Worm (Caenorhabditis elegans) whole organism, young adult: Measurements from ENCODE around the gene Y39B6A.43.

Experiments used
- D2030.7 ChIP-seq: fragments of 200-800 bp; sonication (Bioruptor generic); IDR thresholded peaks from 2 replicates; pipeline ENCODE4 v1.3.6; 2022; ENCODE audit warnings: missing genetic modification reagents, missing genetic modification characterization, missing compliant biosample characterization
- F10E7.11 ChIP-seq: sonication (generic microtip); optimal IDR thresholded peaks from 2 replicates; lab custom pipeline; 2017; ENCODE audit warnings: mild to moderate bottlenecking, missing genetic modification characterization, moderate library complexity, missing compliant biosample characterization
- F22D6.2 ChIP-seq: sonication (generic microtip); optimal IDR thresholded peaks from 2 replicates; lab custom pipeline; 2016; ENCODE audit warnings: mild to moderate bottlenecking, missing genetic modification characterization, missing compliant biosample characterization
- F39B2.1 ChIP-seq: fragments of 200-800 bp; sonication (Bioruptor generic); IDR thresholded peaks from 2 replicates; pipeline ENCODE4 v1.3.6; 2022; ENCODE audit warnings: missing genetic modification reagents, missing genetic modification characterization, missing compliant biosample characterization
- F55B11.4 ChIP-seq: sonication (generic microtip); optimal IDR thresholded peaks from 2 replicates; lab custom pipeline; 2016; ENCODE audit warnings: missing compliant biosample characterization, missing genetic modification characterization, borderline replicate concordance; ENCODE audit not compliant: insufficient read depth
- K12H6.12 ChIP-seq: fragments of 200-800 bp; sonication (Bioruptor generic); optimal IDR thresholded peaks from 2 replicates; lab custom pipeline; 2018; ENCODE audit warnings: mild to moderate bottlenecking, missing genetic modification characterization, missing compliant biosample characterization
- Y53G8AR.9 ChIP-seq: fragments of 200-800 bp; sonication (Bioruptor generic); conservative IDR thresholded peaks from 2 replicates; pipeline ENCODE4 v1.3.6; 2022; ENCODE audit warnings: missing genetic modification reagents, missing genetic modification characterization, missing compliant biosample characterization
- Y56A3A.18 ChIP-seq: fragments of 200-800 bp; sonication (Bioruptor generic); IDR thresholded peaks from 2 replicates; pipeline ENCODE4 v1.3.6; 2022; ENCODE audit warnings: missing genetic modification reagents, missing genetic modification characterization, missing compliant biosample characterization
- Y79H2A.3 ChIP-seq: fragments of 200-800 bp; sonication (Bioruptor generic); conservative IDR thresholded peaks from 2 replicates; pipeline ENCODE4 v1.3.6; 2022; ENCODE audit warnings: missing genetic modification reagents, missing genetic modification characterization, missing compliant biosample characterization
- Y95B8A.8 ChIP-seq: fragments of 200-800 bp; sonication (Bioruptor generic); IDR thresholded peaks from 2 replicates; pipeline ENCODE4 v1.3.6; 2022; ENCODE audit warnings: missing genetic modification reagents, missing genetic modification characterization, missing compliant biosample characterization
- ZK185.1 ChIP-seq: sonication (generic microtip); optimal IDR thresholded peaks from 2 replicates; lab custom pipeline; 2016; ENCODE audit warnings: mild to moderate bottlenecking, missing genetic modification characterization, missing compliant biosample characterization; ENCODE audit not compliant: poor library complexity, severe bottlenecking
- akir-1 ChIP-seq: fragments of 200-800 bp; sonication (Bioruptor generic); optimal IDR thresholded peaks from 2 replicates; lab custom pipeline; 2018; ENCODE audit warnings: mild to moderate bottlenecking, missing genetic modification characterization, moderate library complexity, missing compliant biosample characterization
- attf-3 ChIP-seq: fragments of 200-800 bp; sonication (Bioruptor generic); conservative IDR thresholded peaks from 2 replicates; pipeline ENCODE4 v1.3.6; 2022; ENCODE audit warnings: missing genetic modification reagents, missing genetic modification characterization, missing compliant biosample characterization
- attf-5 ChIP-seq: fragments of 200-800 bp; sonication (Bioruptor generic); optimal IDR thresholded peaks from 2 replicates; lab custom pipeline; 2018; ENCODE audit warnings: mild to moderate bottlenecking, missing genetic modification characterization, missing compliant biosample characterization
- cebp-1 ChIP-seq, 2 experiments: fragments of 200-800 bp in 1 of 2; sonication (Bioruptor generic) in 1 of 2; sonication (generic microtip) in 1 of 2; IDR thresholded peaks in 1 of 2; optimal IDR thresholded peaks in 1 of 2; 2 replicates each; pipeline versions ENCODE4 v1.3.6 to Lab custom; 2017 to 2022; ENCODE audit warnings: missing compliant biosample characterization in 2 of 2, missing genetic modification characterization in 2 of 2, mild to moderate bottlenecking in 1 of 2, missing genetic modification reagents in 1 of 2, moderate library complexity in 1 of 2
- ceh-40 ChIP-seq: fragments of 200-800 bp; sonication (Bioruptor generic); IDR thresholded peaks from 2 replicates; pipeline ENCODE4 v1.3.6; 2022; ENCODE audit warnings: missing genetic modification characterization, missing compliant biosample characterization
- ceh-79 ChIP-seq: sonication (generic microtip); optimal IDR thresholded peaks from 2 replicates; lab custom pipeline; 2017; ENCODE audit warnings: mild to moderate bottlenecking, missing genetic modification characterization, missing compliant biosample characterization
- chd-7 ChIP-seq: sonication (generic microtip); optimal IDR thresholded peaks from 2 replicates; lab custom pipeline; 2016; ENCODE audit warnings: mild to moderate bottlenecking, missing genetic modification characterization, moderate library complexity, missing compliant biosample characterization
- dpff-1 ChIP-seq: sonication (generic microtip); optimal IDR thresholded peaks from 2 replicates; lab custom pipeline; 2017; ENCODE audit warnings: mild to moderate bottlenecking, missing genetic modification characterization, missing compliant biosample characterization
- ekl-4 ChIP-seq: fragments of 200-800 bp; sonication (Bioruptor generic); IDR thresholded peaks from 2 replicates; pipeline ENCODE4 v1.3.6; 2022; ENCODE audit warnings: missing genetic modification reagents, missing genetic modification characterization, missing compliant biosample characterization
- him-1 ChIP-seq: sonication (generic microtip); optimal IDR thresholded peaks from 2 replicates; lab custom pipeline; 2016; ENCODE audit warnings: missing genotype, missing genetic modification reagents, missing genetic modification characterization, missing compliant biosample characterization
- hlh-12 ChIP-seq: sonication (generic microtip); optimal IDR thresholded peaks from 2 replicates; lab custom pipeline; 2016; ENCODE audit warnings: missing genetic modification characterization, missing compliant biosample characterization
- hmg-1.2 ChIP-seq: fragments of 200-800 bp; sonication (Bioruptor generic); IDR thresholded peaks from 2 replicates; pipeline ENCODE4 v1.3.6; 2022; ENCODE audit warnings: missing genetic modification reagents, missing genetic modification characterization, missing compliant biosample characterization
- hsf-1 ChIP-seq: fragments of 200-800 bp; sonication (Bioruptor generic); IDR thresholded peaks from 2 replicates; pipeline ENCODE4 v1.3.6; 2022; ENCODE audit warnings: missing genetic modification reagents, missing genetic modification characterization, missing compliant biosample characterization
- lin-54 ChIP-seq: fragments of 200-800 bp; sonication (Bioruptor generic); optimal IDR thresholded peaks from 2 replicates; lab custom pipeline; 2018; ENCODE audit warnings: mild to moderate bottlenecking, missing genetic modification characterization, missing compliant biosample characterization
- lsl-1 ChIP-seq: fragments of 200-800 bp; sonication (Bioruptor generic); optimal IDR thresholded peaks from 2 replicates; lab custom pipeline; 2018; ENCODE audit warnings: mild to moderate bottlenecking, missing genetic modification characterization, moderate library complexity, missing compliant biosample characterization
- lsy-27 ChIP-seq: sonication (generic microtip); optimal IDR thresholded peaks from 2 replicates; lab custom pipeline; 2017; ENCODE audit warnings: missing genetic modification characterization, mild to moderate bottlenecking, missing compliant biosample characterization, antibody characterized with exemption, missing genotype, borderline replicate concordance; ENCODE audit not compliant: insufficient read depth
- madf-3 ChIP-seq: fragments of 200-800 bp; sonication (Bioruptor generic); IDR thresholded peaks from 2 replicates; pipeline ENCODE4 v1.3.6; 2022; ENCODE audit warnings: missing genetic modification reagents, missing genetic modification characterization, missing compliant biosample characterization
- mes-4 ChIP-seq: sonication (generic microtip); optimal IDR thresholded peaks from 2 replicates; lab custom pipeline; 2016; ENCODE audit warnings: missing genotype, missing genetic modification characterization, missing compliant biosample characterization
- nfya-1 ChIP-seq: sonication (generic microtip); optimal IDR thresholded peaks from 2 replicates; lab custom pipeline; 2017; ENCODE audit warnings: antibody characterized with exemption, missing compliant biosample characterization, missing genetic modification characterization, borderline replicate concordance; ENCODE audit not compliant: insufficient read depth
- nhr-120 ChIP-seq: fragments of 200-800 bp; sonication (Bioruptor generic); IDR thresholded peaks from 2 replicates; pipeline ENCODE4 v1.3.6; 2022; ENCODE audit warnings: missing genetic modification characterization, missing compliant biosample characterization
- nhr-179 ChIP-seq: sonication (generic microtip); optimal IDR thresholded peaks from 2 replicates; lab custom pipeline; 2016; ENCODE audit warnings: mild to moderate bottlenecking, missing genetic modification characterization, missing compliant biosample characterization
- pbrm-1 ChIP-seq: fragments of 200-800 bp; sonication (Bioruptor generic); IDR thresholded peaks from 2 replicates; pipeline ENCODE4 v1.3.6; 2022; ENCODE audit warnings: missing genetic modification reagents, missing genetic modification characterization, missing compliant biosample characterization
- rcor-1 ChIP-seq: fragments of 200-800 bp; sonication (Bioruptor generic); IDR thresholded peaks from 2 replicates; pipeline ENCODE4 v1.3.6; 2022; ENCODE audit warnings: missing genetic modification reagents, missing genetic modification characterization, missing compliant biosample characterization
- rec-8 ChIP-seq, 2 experiments: sonication (generic microtip); optimal IDR thresholded peaks; 2 replicates each; lab custom pipeline; 2016; ENCODE audit warnings: mild to moderate bottlenecking in 2 of 2, missing genetic modification characterization in 2 of 2, missing genetic modification reagents in 2 of 2, missing genotype in 2 of 2, missing biosample characterization in 1 of 2, missing compliant biosample characterization in 1 of 2, moderate library complexity in 1 of 2
- rpc-1 ChIP-seq, 2 experiments: fragments of 150-350 bp in 1 of 2; sonication (generic microtip) in 1 of 2; optimal IDR thresholded peaks; 2 replicates each; lab custom pipeline; 2014 to 2018; ENCODE audit warnings: missing biosample characterization in 1 of 2, missing genetic modification characterization in 1 of 2, missing genetic modification reagents in 1 of 2, missing genotype in 1 of 2
- tbp1 ChIP-seq: fragments of 200-800 bp; sonication (Bioruptor generic); optimal IDR thresholded peaks from 2 replicates; lab custom pipeline; 2018; ENCODE audit warnings: mild to moderate bottlenecking, missing genetic modification characterization, missing compliant biosample characterization
- tbx-9 ChIP-seq: sonication (generic microtip); optimal IDR thresholded peaks from 2 replicates; lab custom pipeline; 2016; ENCODE audit warnings: borderline replicate concordance, missing genetic modification characterization, inconsistent platforms, missing compliant biosample characterization
- tlf-1 ChIP-seq: fragments of 200-800 bp; sonication (Bioruptor generic); optimal IDR thresholded peaks from 2 replicates; lab custom pipeline; 2018; ENCODE audit warnings: mild to moderate bottlenecking, missing genetic modification characterization, missing compliant biosample characterization
- unc-130 ChIP-seq: sonication (generic microtip); optimal IDR thresholded peaks from 2 replicates; lab custom pipeline; 2016; ENCODE audit warnings: missing genetic modification reagents, missing genetic modification characterization, missing compliant biosample characterization
- zfh-2 ChIP-seq: fragments of 200-800 bp; sonication (Bioruptor generic); conservative IDR thresholded peaks from 2 replicates; pipeline ENCODE4 v1.3.6; 2022; ENCODE audit warnings: missing genetic modification reagents, missing genetic modification characterization, missing compliant biosample characterization
- ztf-22 ChIP-seq: fragments of 200-800 bp; sonication (Bioruptor generic); optimal IDR thresholded peaks from 2 replicates; lab custom pipeline; 2018; ENCODE audit warnings: mild to moderate bottlenecking, missing genetic modification characterization, moderate library complexity, missing compliant biosample characterization
- ztf-3 ChIP-seq: fragments of 200-800 bp; sonication (Bioruptor generic); optimal IDR thresholded peaks from 2 replicates; lab custom pipeline; 2018; ENCODE audit warnings: mild to moderate bottlenecking, missing genetic modification characterization, missing compliant biosample characterization
- ztf-6 ChIP-seq: fragments of 200-800 bp; sonication (Bioruptor generic); IDR thresholded peaks from 2 replicates; pipeline ENCODE4 v1.3.6; 2022; ENCODE audit warnings: missing genetic modification reagents, missing genetic modification characterization, missing compliant biosample characterization

Gene Y39B6A.43

ce11 chrV:18937578-18937977 lies 30.1 kb downstream of the Y39B6A.43 start:
- no peak for TF ChIP-seq Y95B8A.8
- TF ChIP-seq hlh-12 (tag; lab: Kevin White, UChicago) = no peak
- TF ChIP-seq K12H6.12 (tag; lab: Kevin White, UChicago) = no peak
- no peak for TF ChIP-seq nhr-120 (GFP tag; lab: Robert Waterston, UW)
- no peak for TF ChIP-seq ceh-40 (GFP tag; lab: Robert Waterston, UW)
- no peak for TF ChIP-seq ceh-79 (tag; lab: Kevin White, UChicago)
- TF ChIP-seq ztf-6 (GFP tag; lab: Robert Waterston, UW) = no peak
- TF ChIP-seq nfya-1 = no peak
- TF ChIP-seq rec-8 (tag; optimal IDR thresholded peaks at IDR 0.05; lab: Kevin White, UChicago) = no peak
- TF ChIP-seq nhr-179 (tag; lab: Kevin White, UChicago) = no peak
- no peak for TF ChIP-seq ztf-3
- TF ChIP-seq zfh-2 (GFP tag; lab: Robert Waterston, UW) = no peak
- TF ChIP-seq mes-4 (tag; lab: Kevin White, UChicago) = no peak
- TF ChIP-seq chd-7 = no peak
- TF ChIP-seq F10E7.11 = no peak
- TF ChIP-seq lsy-27 = no peak
- no peak for TF ChIP-seq tbp1 (GFP tag; lab: Kevin White, UChicago)
- TF ChIP-seq akir-1 = no peak
- no peak for TF ChIP-seq attf-5 (GFP tag; lab: Kevin White, UChicago)
- TF ChIP-seq lsl-1 (GFP tag; lab: Kevin White, UChicago) = no peak

DNA sequence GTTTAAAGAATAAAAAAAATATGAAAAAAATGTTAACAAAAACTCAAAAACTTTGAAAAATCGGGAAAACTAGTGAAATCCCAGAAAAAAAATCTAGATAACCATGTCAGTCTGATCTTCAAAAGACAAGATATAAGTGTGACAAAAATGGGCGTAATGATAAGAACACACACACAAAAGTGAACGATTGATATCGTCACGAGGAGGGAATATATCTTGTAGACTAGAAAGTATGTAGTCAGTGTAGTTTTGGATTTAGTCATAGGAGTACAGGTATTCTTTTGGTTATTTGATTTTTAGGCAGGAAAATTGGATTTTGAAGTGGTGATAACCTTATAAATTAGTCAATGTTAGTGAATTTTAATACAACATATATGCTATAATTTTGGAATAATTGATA lies 33.1 kb downstream of the Y39B6A.43 start:
- TF ChIP-seq D2030.7 (GFP tag; lab: Robert Waterston, UW) = no peak
- no peak for TF ChIP-seq Y56A3A.18
- TF ChIP-seq tlf-1 (GFP tag; lab: Kevin White, UChicago) = no peak
- TF ChIP-seq lin-54 = no peak
- TF ChIP-seq Y79H2A.3 = no peak
- TF ChIP-seq Y53G8AR.9 = no peak
- TF ChIP-seq pbrm-1 (GFP tag; lab: Robert Waterston, UW) = no peak
- TF ChIP-seq him-1 (tag; lab: Kevin White, UChicago) = no peak
- no peak for TF ChIP-seq attf-3
- TF ChIP-seq madf-3 (GFP tag; lab: Robert Waterston, UW) = no peak
- no peak for TF ChIP-seq nhr-120 (GFP tag; lab: Robert Waterston, UW)
- no peak for TF ChIP-seq hmg-1.2 (GFP tag; lab: Robert Waterston, UW)
- no peak for TF ChIP-seq tbx-9 (tag; lab: Kevin White, UChicago)
- TF ChIP-seq ztf-22 (GFP tag; lab: Kevin White, UChicago) = no peak
- TF ChIP-seq F55B11.4 = no peak
- no peak for TF ChIP-seq dpff-1

- TF ChIP-seq F55B11.4 (no peak), F39B2.1 (GFP tag; lab: Robert Waterston, UW) (no peak), cebp-1 (GFP tag; IDR thresholded peaks at IDR 0.05; lab: Robert Waterston, UW) (no peak), cebp-1 (tag; optimal IDR thresholded peaks at IDR 0.05; lab: Kevin White, UChicago) (no peak), ZK185.1 (tag; lab: Kevin White, UChicago) (no peak), rcor-1 (GFP tag; lab: Robert Waterston, UW) (no peak), F22D6.2 (tag; lab: Kevin White, UChicago) (no peak), unc-130 (GFP tag; lab: Kevin White, UChicago) (no peak), rpc-1 (optimal IDR thresholded peaks at IDR 0.05; lab: Kevin White, UChicago) (no peak), rpc-1 (tag; optimal IDR thresholded peaks at IDR 0.05; lab: Kevin White, UChicago) (no peak), hsf-1 (GFP tag; lab: Robert Waterston, UW) (no peak), ekl-4 (GFP tag; lab: Robert Waterston, UW) (no peak)
These were observed 36.4 kb downstream of the Y39B6A.43 start, which contains the start of gene ptr-22 for ce11 chrV:18931279-18931678. TSS of gene ptr-22 (minus strand) at chrV:18931379.
